Worm (Caenorhabditis elegans) whole organism, mixed stage, embryonic: ENCODE measurements around the gene ndx-9.

ENCODE experiments used
- bed-3 ChIP-seq: fragments of 200-800 bp; sonication (Bioruptor generic); optimal IDR thresholded peaks from 3 replicates; lab custom pipeline; 2018; ENCODE audit warnings: mild to moderate bottlenecking, missing genetic modification characterization, moderate library complexity, missing compliant biosample characterization
- ceh-39 ChIP-seq: fragments of 150-350 bp; optimal IDR thresholded peaks from 2 replicates; lab custom pipeline; 2014; ENCODE audit warnings: missing biosample characterization, missing genetic modification characterization
- ceh-43 ChIP-seq: fragments of 200-800 bp; sonication (Bioruptor generic); optimal IDR thresholded peaks from 2 replicates; lab custom pipeline; 2018; ENCODE audit warnings: mild to moderate bottlenecking, missing genetic modification characterization, moderate library complexity, missing compliant biosample characterization
- ceh-83 ChIP-seq: fragments of 200-800 bp; sonication (Bioruptor generic); optimal IDR thresholded peaks from 2 replicates; lab custom pipeline; 2018; ENCODE audit warnings: mild to moderate bottlenecking, missing genetic modification characterization, missing compliant biosample characterization
- ces-1 ChIP-seq: fragments of 150-350 bp; optimal IDR thresholded peaks from 2 replicates; lab custom pipeline; 2014; ENCODE audit warnings: missing biosample characterization, missing genetic modification reagents, missing genetic modification characterization
- cnd-1 ChIP-seq: fragments of 200-800 bp; sonication (Bioruptor generic); optimal IDR thresholded peaks from 2 replicates; lab custom pipeline; 2018; ENCODE audit warnings: mild to moderate bottlenecking, missing genetic modification characterization, missing compliant biosample characterization
- drap-1 ChIP-seq: fragments of 200-800 bp; sonication (Bioruptor generic); optimal IDR thresholded peaks from 3 replicates; lab custom pipeline; 2018; ENCODE audit warnings: mild to moderate bottlenecking, missing genetic modification characterization, missing compliant biosample characterization
- elt-1 ChIP-seq: sonication (generic microtip); optimal IDR thresholded peaks from 2 replicates; lab custom pipeline; 2017; ENCODE audit warnings: missing genetic modification characterization, mild to moderate bottlenecking, missing compliant biosample characterization, antibody characterized with exemption, moderate library complexity, borderline replicate concordance; ENCODE audit not compliant: insufficient read depth
- elt-3 ChIP-seq: fragments of 150-350 bp; optimal IDR thresholded peaks from 2 replicates; lab custom pipeline; 2014; ENCODE audit warnings: missing biosample characterization, missing genetic modification characterization
- flh-1 ChIP-seq: fragments of 200-800 bp; sonication (Bioruptor generic); optimal IDR thresholded peaks from 2 replicates; lab custom pipeline; 2018; ENCODE audit warnings: mild to moderate bottlenecking, missing genetic modification characterization, moderate library complexity, missing compliant biosample characterization
- ham-2 ChIP-seq: fragments of 200-800 bp; sonication (Bioruptor generic); optimal IDR thresholded peaks from 2 replicates; lab custom pipeline; 2018; ENCODE audit warnings: mild to moderate bottlenecking, missing genetic modification characterization, missing compliant biosample characterization
- hlh-1 ChIP-seq: fragments of 150-350 bp; optimal IDR thresholded peaks from 2 replicates; lab custom pipeline; 2014; ENCODE audit warnings: missing biosample characterization, missing genetic modification reagents, missing genetic modification characterization
- lin-13 ChIP-seq: fragments of 150-350 bp; optimal IDR thresholded peaks from 2 replicates; lab custom pipeline; 2014; ENCODE audit warnings: missing biosample characterization, missing genetic modification characterization
- lin-32 ChIP-seq: fragments of 200-800 bp; sonication (Bioruptor generic); optimal IDR thresholded peaks from 2 replicates; lab custom pipeline; 2018; ENCODE audit warnings: mild to moderate bottlenecking, missing genetic modification characterization, missing compliant biosample characterization
- lsy-2 ChIP-seq: fragments of 150-350 bp; optimal IDR thresholded peaks from 2 replicates; lab custom pipeline; 2014; ENCODE audit warnings: missing biosample characterization, missing genetic modification characterization
- mab-5 ChIP-seq: fragments of 150-350 bp; optimal IDR thresholded peaks from 2 replicates; lab custom pipeline; 2014; ENCODE audit warnings: missing biosample characterization, missing genetic modification characterization
- mep-1 ChIP-seq: fragments of 150-350 bp; optimal IDR thresholded peaks from 2 replicates; lab custom pipeline; 2017; ENCODE audit warnings: missing biosample characterization, missing genetic modification reagents, missing genetic modification characterization, inconsistent platforms
- nhr-12 ChIP-seq: fragments of 150-350 bp; optimal IDR thresholded peaks from 2 replicates; lab custom pipeline; 2014; ENCODE audit warnings: missing biosample characterization, missing genetic modification characterization
- nhr-2 ChIP-seq: fragments of 150-350 bp; optimal IDR thresholded peaks from 2 replicates; lab custom pipeline; 2014; ENCODE audit warnings: missing biosample characterization, missing genetic modification characterization
- nhr-237 ChIP-seq: fragments of 150-350 bp; optimal IDR thresholded peaks from 2 replicates; lab custom pipeline; 2014; ENCODE audit warnings: missing biosample characterization, missing genetic modification characterization
- nhr-76 ChIP-seq: sonication (generic microtip); optimal IDR thresholded peaks from 2 replicates; lab custom pipeline; 2017; ENCODE audit warnings: missing biosample characterization, missing genetic modification characterization
- sem-2 ChIP-seq: fragments of 200-800 bp; sonication (Bioruptor generic); optimal IDR thresholded peaks from 2 replicates; lab custom pipeline; 2018; ENCODE audit warnings: mild to moderate bottlenecking, missing genetic modification characterization, missing compliant biosample characterization
- snpc-4 ChIP-seq: fragments of 150-350 bp; optimal IDR thresholded peaks from 2 replicates; lab custom pipeline; 2014; ENCODE audit warnings: missing biosample characterization, missing genetic modification characterization
- tbx-8 ChIP-seq: fragments of 200-800 bp; sonication (Bioruptor generic); optimal IDR thresholded peaks from 2 replicates; lab custom pipeline; 2018; ENCODE audit warnings: mild to moderate bottlenecking, missing genetic modification characterization, moderate library complexity, missing compliant biosample characterization
- unc-39 ChIP-seq: fragments of 150-350 bp; optimal IDR thresholded peaks from 2 replicates; lab custom pipeline; 2014; ENCODE audit warnings: missing biosample characterization, missing genetic modification characterization
- unc-62 ChIP-seq: fragments of 150-350 bp; optimal IDR thresholded peaks from 2 replicates; lab custom pipeline; 2014; ENCODE audit warnings: missing biosample characterization, missing genetic modification reagents, missing genetic modification characterization
- zip-8 ChIP-seq: fragments of 150-350 bp; optimal IDR thresholded peaks from 2 replicates; lab custom pipeline; 2014; ENCODE audit warnings: missing biosample characterization, missing genetic modification characterization
- ztf-11 ChIP-seq: fragments of 150-350 bp; optimal IDR thresholded peaks from 2 replicates; lab custom pipeline; 2014; ENCODE audit warnings: missing biosample characterization, missing genetic modification characterization

The ndx-9 gene

ce11 chrIV:11011920-11012319, at the start of gene ndx-9:
TSS of gene ndx-9 (minus strand) at chrIV:11012020.
- TF ChIP-seq sem-2 (GFP tag; lab: Kevin White, UChicago): no peak
- TF ChIP-seq nhr-237 (tag; lab: Kevin White, UChicago): no peak
- no peak for TF ChIP-seq tbx-8 (GFP tag; lab: Kevin White, UChicago)
- no peak for TF ChIP-seq nhr-12 (tag; lab: Kevin White, UChicago)
- TF ChIP-seq elt-1: no peak
- no peak for TF ChIP-seq mep-1
- TF ChIP-seq elt-3 (tag; lab: Kevin White, UChicago): no peak

ce11 chrIV:11053652-11054317, 42.0 kb upstream of the ndx-9 start, which contains the start of the genes F36H1.12 and lin-3:
TSS of gene F36H1.12 (minus strand) at chrIV:11053702.
TSS of gene lin-3 (plus strand) at chrIV:11054308.
- TF ChIP-seq sem-2 (GFP tag; lab: Kevin White, UChicago) (no peak), unc-39 (tag; lab: Kevin White, UChicago) (no peak), nhr-237 (tag; lab: Kevin White, UChicago) (no peak), elt-1 (no peak), ham-2 (GFP tag; lab: Kevin White, UChicago) (no peak), mab-5 (no peak), bed-3 (GFP tag; lab: Kevin White, UChicago) (no peak), flh-1 (GFP tag; lab: Kevin White, UChicago) (no peak), ceh-43 (GFP tag; lab: Kevin White, UChicago) (no peak), ztf-11 (tag; lab: Kevin White, UChicago) (no peak)
- TF ChIP-seq, all 35 proteins: peak for 0

DNA sequence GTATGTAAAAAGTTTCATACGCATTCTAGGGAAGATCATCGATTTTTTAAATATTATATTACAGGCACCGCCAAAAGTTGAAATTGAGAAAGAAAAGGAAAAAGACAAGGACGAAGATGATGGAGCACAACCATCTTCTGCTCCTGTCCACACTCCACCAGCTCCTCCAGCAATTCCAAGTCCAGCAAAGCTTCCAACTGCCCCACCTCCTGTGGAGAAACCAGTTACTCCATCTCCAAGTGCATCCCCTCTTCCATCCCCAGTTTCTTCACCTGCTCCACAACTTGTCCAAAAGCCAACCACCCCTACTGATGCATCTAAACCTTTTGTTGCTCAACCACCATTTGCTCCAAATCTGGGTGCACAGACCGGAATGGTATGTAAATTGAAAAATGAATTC, 40.1 kb upstream of the ndx-9 start:
- TF ChIP-seq bed-3 (GFP tag; lab: Kevin White, UChicago) (no peak), lin-13 (tag; lab: Kevin White, UChicago) (no peak), flh-1 (GFP tag; lab: Kevin White, UChicago) (no peak), nhr-76 (no peak), ceh-43 (GFP tag; lab: Kevin White, UChicago) (no peak), tbx-8 (GFP tag; lab: Kevin White, UChicago) (no peak), ztf-11 (tag; lab: Kevin White, UChicago) (no peak), sem-2 (GFP tag; lab: Kevin White, UChicago) (no peak), hlh-1 (no peak), elt-3 (tag; lab: Kevin White, UChicago) (no peak), cnd-1 (no peak), nhr-237 (tag; lab: Kevin White, UChicago) (no peak)

DNA sequence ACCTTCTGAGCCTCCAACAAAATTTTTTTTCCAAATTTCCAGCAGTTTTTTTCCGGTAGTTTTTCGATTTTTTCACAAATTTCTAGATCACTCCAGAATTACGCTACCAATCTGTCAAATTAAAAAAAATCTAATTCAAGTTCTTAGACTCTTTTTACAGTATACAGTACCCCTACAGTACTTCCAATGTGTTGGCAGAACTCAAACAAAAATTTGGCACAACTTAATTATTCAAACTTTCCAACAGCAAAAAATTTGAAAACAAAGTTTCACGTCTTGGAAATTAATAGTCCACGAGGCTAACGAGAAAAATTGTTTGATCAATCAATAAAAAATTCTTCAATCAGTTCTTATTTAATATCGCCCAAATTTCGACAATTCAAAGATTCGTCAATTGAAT, 38.0 kb upstream of the ndx-9 start, which contains the start of gene F36H1.3:
F36H1.3 (plus strand) TSS at position 323 of the 400 bp plus-strand sequence.
- TF ChIP-seq nhr-237 (tag; lab: Kevin White, UChicago): no peak
- no peak for TF ChIP-seq drap-1 (GFP tag; lab: Kevin White, UChicago)
- TF ChIP-seq ces-1: no peak
- no peak for TF ChIP-seq zip-8 (tag; lab: Kevin White, UChicago)
- no peak for TF ChIP-seq snpc-4 (tag; lab: Kevin White, UChicago)
- TF ChIP-seq mab-5: no peak
- TF ChIP-seq nhr-76: no peak
- TF ChIP-seq lsy-2: no peak
- TF ChIP-seq ham-2 (GFP tag; lab: Kevin White, UChicago): no peak

ce11 chrIV:11048871-11049270, 37.1 kb upstream of the ndx-9 start, which contains the start of gene F36H1.11:
TSS of gene F36H1.11 (plus strand) at chrIV:11049171.
- TF ChIP-seq ces-1: peak; percentile 79
- TF ChIP-seq cnd-1: peak; percentile 18
- TF ChIP-seq nhr-237 (tag; lab: Kevin White, UChicago): no peak
- TF ChIP-seq hlh-1: no peak

DNA sequence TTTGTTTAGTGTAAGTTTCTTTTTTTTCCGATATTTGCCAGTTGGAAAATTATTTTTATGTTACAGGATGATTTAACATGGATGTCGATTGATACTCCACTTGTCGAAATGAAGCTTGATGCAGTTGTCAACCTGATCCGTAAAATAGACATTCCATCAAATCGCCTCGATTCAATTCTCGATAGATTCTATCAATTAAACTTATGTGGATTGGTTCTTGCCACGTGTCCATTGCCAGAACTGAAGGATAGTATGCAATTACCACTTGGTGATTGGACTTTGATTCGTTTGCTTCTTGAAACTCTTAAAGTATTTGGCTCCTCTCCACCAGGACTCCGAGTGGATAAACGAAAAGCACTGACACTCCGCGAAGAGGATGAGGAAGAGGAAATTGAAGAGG, 32.6 kb upstream of the ndx-9 start:
- TF ChIP-seq nhr-2 (no peak), drap-1 (GFP tag; lab: Kevin White, UChicago) (no peak), ztf-11 (tag; lab: Kevin White, UChicago) (no peak), unc-62 (GFP tag; lab: Kevin White, UChicago) (no peak), ceh-39 (no peak)

ce11 chrIV:11038665-11039064, 26.8 kb upstream of the ndx-9 start:
- TF ChIP-seq ceh-43 (GFP tag; lab: Kevin White, UChicago) (no peak), ham-2 (GFP tag; lab: Kevin White, UChicago) (peak; percentile 20), hlh-1 (peak; percentile 7), ceh-83 (no peak), ces-1 (peak; percentile 13), lin-32 (no peak), drap-1 (GFP tag; lab: Kevin White, UChicago) (no peak)
